Worm (Caenorhabditis elegans) whole organism, L3 larva: ENCODE measurements around the gene dpy-22.

ENCODE experiments used
- R02D3.7 ChIP-seq: fragments of 150-350 bp; optimal IDR thresholded peaks from 2 replicates; lab custom pipeline; 2014; ENCODE audit warnings: missing biosample characterization, missing genetic modification characterization
- aly-2 ChIP-seq: fragments of 150-350 bp; optimal IDR thresholded peaks from 2 replicates; lab custom pipeline; 2014; ENCODE audit warnings: missing biosample characterization, missing genetic modification characterization
- ama-1 ChIP-seq: fragments of 150-350 bp; optimal IDR thresholded peaks from 2 replicates; lab custom pipeline; 2018
- ceh-82 ChIP-seq: fragments of 150-350 bp; optimal IDR thresholded peaks from 2 replicates; lab custom pipeline; 2014; ENCODE audit warnings: missing biosample characterization, missing genetic modification characterization
- ceh-9 ChIP-seq: sonication (generic microtip); optimal IDR thresholded peaks from 2 replicates; lab custom pipeline; 2018; ENCODE audit warnings: missing biosample characterization, missing genetic modification characterization
- egl-27 ChIP-seq: sonication (generic microtip); optimal IDR thresholded peaks from 4 replicates; lab custom pipeline; 2017; ENCODE audit warnings: missing biosample characterization, missing genetic modification reagents, missing genetic modification characterization
- nhr-11 ChIP-seq: fragments of 150-350 bp; optimal IDR thresholded peaks from 2 replicates; lab custom pipeline; 2014; ENCODE audit warnings: missing biosample characterization, missing genetic modification characterization
- nhr-12 ChIP-seq: fragments of 150-350 bp; optimal IDR thresholded peaks from 2 replicates; lab custom pipeline; 2014; ENCODE audit warnings: missing biosample characterization, missing genetic modification characterization
- nhr-237 ChIP-seq: fragments of 150-350 bp; optimal IDR thresholded peaks from 2 replicates; lab custom pipeline; 2014; ENCODE audit warnings: missing biosample characterization, missing genetic modification characterization
- pha-4 ChIP-seq: fragments of 150-350 bp; optimal IDR thresholded peaks from 2 replicates; lab custom pipeline; 2014; ENCODE audit warnings: missing biosample characterization, missing genetic modification reagents, missing genetic modification characterization
- sea-2 ChIP-seq: fragments of 150-350 bp; sonication (generic microtip); optimal IDR thresholded peaks from 4 replicates; lab custom pipeline; 2014; ENCODE audit warnings: missing biosample characterization, missing genetic modification reagents, missing genetic modification characterization
- snpc-4 ChIP-seq: fragments of 150-350 bp; optimal IDR thresholded peaks from 2 replicates; lab custom pipeline; 2014; ENCODE audit warnings: missing biosample characterization, missing genetic modification characterization
- unc-39 ChIP-seq: sonication (generic microtip); optimal IDR thresholded peaks from 4 replicates; lab custom pipeline; 2017; ENCODE audit warnings: missing biosample characterization, missing genetic modification characterization
- ztf-4 ChIP-seq: fragments of 150-350 bp; optimal IDR thresholded peaks from 2 replicates; lab custom pipeline; 2014; ENCODE audit warnings: missing biosample characterization, missing genetic modification characterization

- TF ChIP-seq egl-27 (tag; lab: Kevin White, UChicago), result no peak
- TF ChIP-seq aly-2 (tag; lab: Kevin White, UChicago), result no peak
- no peak for TF ChIP-seq snpc-4 (tag; lab: Kevin White, UChicago)
- no peak for TF ChIP-seq pha-4 (tag; lab: Kevin White, UChicago)
- no peak for TF ChIP-seq unc-39
- no peak for TF ChIP-seq ceh-82 (tag; lab: Kevin White, UChicago)
- no peak for TF ChIP-seq nhr-12 (tag; lab: Kevin White, UChicago)
- no peak for TF ChIP-seq ceh-9 (tag; lab: Kevin White, UChicago)
- TF ChIP-seq ama-1, result no peak
- TF ChIP-seq R02D3.7, result no peak
- no peak for TF ChIP-seq nhr-237 (tag; lab: Kevin White, UChicago)
- no peak for TF ChIP-seq nhr-11
- TF ChIP-seq sea-2 (GFP tag; lab: Kevin White, UChicago), result no peak
- no peak for TF ChIP-seq ztf-4 (tag; lab: Kevin White, UChicago)
Measured at ce11 chrX:9789110-9789509, 33.0 kb downstream of the dpy-22 start, which contains the start of gene F36G3.1.
